Worm (Caenorhabditis elegans) whole organism, late embryonic: Measurements from ENCODE around the gene gpc-1.

ENCODE experiments used
- C08G9.2 ChIP-seq: sonication (generic microtip); optimal IDR thresholded peaks from 2 replicates; lab custom pipeline; 2016; ENCODE audit warnings: mild to moderate bottlenecking, missing genetic modification characterization, moderate library complexity, missing compliant biosample characterization
- C38D4.7 ChIP-seq: fragments of 200-800 bp; sonication (Bioruptor generic); optimal IDR thresholded peaks from 2 replicates; lab custom pipeline; 2018; ENCODE audit warnings: mild to moderate bottlenecking, missing genetic modification characterization, moderate library complexity, missing compliant biosample characterization
- F13H6.1 ChIP-seq: sonication (generic microtip); optimal IDR thresholded peaks from 2 replicates; lab custom pipeline; 2016; ENCODE audit warnings: missing genetic modification characterization, missing compliant biosample characterization
- K02D7.2 ChIP-seq: sonication (generic microtip); optimal IDR thresholded peaks from 2 replicates; lab custom pipeline; 2017; ENCODE audit warnings: mild to moderate bottlenecking, missing genetic modification characterization, missing compliant biosample characterization
- K09A11.1 ChIP-seq: sonication (generic microtip); optimal IDR thresholded peaks from 2 replicates; lab custom pipeline; 2017; ENCODE audit warnings: antibody characterized with exemption, mild to moderate bottlenecking, missing genetic modification characterization, missing compliant biosample characterization; ENCODE audit not compliant: insufficient read depth
- T23F11.4 ChIP-seq: fragments of 200-800 bp; sonication (Bioruptor generic); optimal IDR thresholded peaks from 2 replicates; lab custom pipeline; 2018; ENCODE audit warnings: mild to moderate bottlenecking, missing genetic modification characterization, missing compliant biosample characterization
- Y22D7AL.16 ChIP-seq: sonication (generic microtip); optimal IDR thresholded peaks from 2 replicates; lab custom pipeline; 2016; ENCODE audit warnings: missing genetic modification characterization, missing compliant biosample characterization
- ahr-1 ChIP-seq: sonication (generic microtip); optimal IDR thresholded peaks from 2 replicates; lab custom pipeline; 2016; ENCODE audit warnings: missing genetic modification characterization, missing compliant biosample characterization
- ceh-22 ChIP-seq: sonication (generic microtip); optimal IDR thresholded peaks from 2 replicates; lab custom pipeline; 2017; ENCODE audit warnings: missing biosample characterization, missing genetic modification characterization
- ceh-24 ChIP-seq: sonication (generic microtip); optimal IDR thresholded peaks from 2 replicates; lab custom pipeline; 2016; ENCODE audit warnings: mild to moderate bottlenecking, missing genetic modification characterization, missing compliant biosample characterization
- ceh-48 ChIP-seq: sonication (generic microtip); optimal IDR thresholded peaks from 2 replicates; lab custom pipeline; 2016; ENCODE audit warnings: missing genetic modification characterization, inconsistent platforms, missing compliant biosample characterization
- ceh-6 ChIP-seq: fragments of 200-800 bp; sonication (Bioruptor generic); optimal IDR thresholded peaks from 2 replicates; lab custom pipeline; 2018; ENCODE audit warnings: mild to moderate bottlenecking, missing genetic modification characterization, missing compliant biosample characterization
- ceh-9 ChIP-seq: sonication (generic microtip); optimal IDR thresholded peaks from 2 replicates; lab custom pipeline; 2016; ENCODE audit warnings: mild to moderate bottlenecking, missing genetic modification characterization, inconsistent platforms, missing compliant biosample characterization
- che-1 ChIP-seq: sonication (generic microtip); optimal IDR thresholded peaks from 2 replicates; lab custom pipeline; 2016; ENCODE audit warnings: mild to moderate bottlenecking, missing genetic modification characterization, missing compliant biosample characterization
- dve-1 ChIP-seq: sonication (generic microtip); optimal IDR thresholded peaks from 2 replicates; lab custom pipeline; 2017; ENCODE audit warnings: antibody characterized with exemption, mild to moderate bottlenecking, missing genetic modification characterization, missing compliant biosample characterization
- elt-2 ChIP-seq: sonication (generic microtip); optimal IDR thresholded peaks from 2 replicates; lab custom pipeline; 2016; ENCODE audit warnings: missing genetic modification reagents, missing genetic modification characterization, missing compliant biosample characterization
- ets-4 ChIP-seq: sonication (generic microtip); optimal IDR thresholded peaks from 2 replicates; lab custom pipeline; 2016; ENCODE audit warnings: missing genetic modification characterization, missing compliant biosample characterization
- fkh-10 ChIP-seq: fragments of 150-350 bp; optimal IDR thresholded peaks from 2 replicates; lab custom pipeline; 2014; ENCODE audit warnings: missing biosample characterization, missing genetic modification reagents, missing genetic modification characterization
- gmeb-2 ChIP-seq: sonication (generic microtip); optimal IDR thresholded peaks from 2 replicates; lab custom pipeline; 2016; ENCODE audit warnings: missing genetic modification characterization, inconsistent platforms, missing compliant biosample characterization
- hlh-15 ChIP-seq: sonication (generic microtip); optimal IDR thresholded peaks from 2 replicates; lab custom pipeline; 2016; ENCODE audit warnings: missing genetic modification characterization, missing compliant biosample characterization
- hlh-30 ChIP-seq: sonication (generic microtip); optimal IDR thresholded peaks from 2 replicates; lab custom pipeline; 2017; ENCODE audit warnings: antibody characterized with exemption, missing genetic modification characterization, missing compliant biosample characterization; ENCODE audit not compliant: insufficient read depth
- hlh-6 ChIP-seq: sonication (generic microtip); optimal IDR thresholded peaks from 2 replicates; lab custom pipeline; 2016; ENCODE audit warnings: missing genotype, missing genetic modification characterization, missing compliant biosample characterization
- hlh-8 ChIP-seq: sonication (generic microtip); optimal IDR thresholded peaks from 2 replicates; lab custom pipeline; 2016; ENCODE audit warnings: missing genotype, missing genetic modification characterization, missing compliant biosample characterization
- lim-6 ChIP-seq: sonication (generic microtip); optimal IDR thresholded peaks from 2 replicates; lab custom pipeline; 2016; ENCODE audit warnings: missing genetic modification characterization, missing compliant biosample characterization
- lin-11 ChIP-seq: fragments of 200-800 bp; sonication (Bioruptor generic); optimal IDR thresholded peaks from 2 replicates; lab custom pipeline; 2018; ENCODE audit warnings: mild to moderate bottlenecking, missing genetic modification characterization, missing compliant biosample characterization
- madf-2 ChIP-seq: sonication (generic microtip); optimal IDR thresholded peaks from 2 replicates; lab custom pipeline; 2017; ENCODE audit warnings: missing genetic modification characterization, missing compliant biosample characterization
- mec-3 ChIP-seq: sonication (generic microtip); optimal IDR thresholded peaks from 2 replicates; lab custom pipeline; 2016; ENCODE audit warnings: borderline replicate concordance, missing genetic modification characterization, missing compliant biosample characterization
- nhr-232 ChIP-seq: sonication (generic microtip); optimal IDR thresholded peaks from 2 replicates; lab custom pipeline; 2016; ENCODE audit warnings: missing genetic modification characterization, missing compliant biosample characterization
- odd-2 ChIP-seq: sonication (generic microtip); optimal IDR thresholded peaks from 2 replicates; lab custom pipeline; 2017; ENCODE audit warnings: antibody characterized with exemption, mild to moderate bottlenecking, missing genetic modification characterization, missing compliant biosample characterization
- pag-3 ChIP-seq: sonication (generic microtip); optimal IDR thresholded peaks from 2 replicates; lab custom pipeline; 2016; ENCODE audit warnings: missing compliant biosample characterization, missing genetic modification characterization, borderline replicate concordance
- pat-9 ChIP-seq: fragments of 200-800 bp; sonication (Bioruptor generic); optimal IDR thresholded peaks from 2 replicates; lab custom pipeline; 2018; ENCODE audit warnings: mild to moderate bottlenecking, missing genetic modification characterization, moderate library complexity, missing compliant biosample characterization
- sdc-2 ChIP-seq: sonication (generic microtip); optimal IDR thresholded peaks from 2 replicates; lab custom pipeline; 2016; ENCODE audit warnings: missing genotype, missing genetic modification characterization, missing compliant biosample characterization
- sox-2 ChIP-seq: fragments of 200-800 bp; sonication (Bioruptor generic); IDR thresholded peaks from 2 replicates; pipeline ENCODE4 v1.3.6; 2022; ENCODE audit warnings: missing genetic modification reagents, missing genetic modification characterization, missing compliant biosample characterization
- sox-4 ChIP-seq: sonication (generic microtip); optimal IDR thresholded peaks from 2 replicates; lab custom pipeline; 2017; ENCODE audit warnings: mild to moderate bottlenecking, missing genetic modification characterization, inconsistent platforms, missing compliant biosample characterization
- syd-9 ChIP-seq: sonication (generic microtip); optimal IDR thresholded peaks from 2 replicates; lab custom pipeline; 2016; ENCODE audit warnings: mild to moderate bottlenecking, missing genetic modification characterization, moderate library complexity, missing compliant biosample characterization
- tbx-7 ChIP-seq: sonication (generic microtip); optimal IDR thresholded peaks from 2 replicates; lab custom pipeline; 2016; ENCODE audit warnings: missing genotype, missing genetic modification characterization, missing compliant biosample characterization
- ttx-3 ChIP-seq: sonication (generic microtip); optimal IDR thresholded peaks from 2 replicates; lab custom pipeline; 2016; ENCODE audit warnings: missing genetic modification reagents, missing genetic modification characterization, missing compliant biosample characterization
- unc-3 ChIP-seq, 2 experiments: fragments of 200-800 bp in 1 of 2; sonication (Bioruptor generic) in 1 of 2; sonication (generic microtip) in 1 of 2; conservative IDR thresholded peaks in 1 of 2; optimal IDR thresholded peaks in 1 of 2; 2 replicates each; pipeline versions ENCODE4 v1.3.6 to Lab custom; 2016 to 2022; ENCODE audit warnings: missing compliant biosample characterization in 2 of 2, missing genetic modification characterization in 2 of 2, missing genetic modification reagents in 1 of 2
- unc-86 ChIP-seq: sonication (generic microtip); optimal IDR thresholded peaks from 2 replicates; lab custom pipeline; 2016; ENCODE audit warnings: missing genetic modification characterization, missing compliant biosample characterization
- zip-5 ChIP-seq: sonication (generic microtip); optimal IDR thresholded peaks from 2 replicates; lab custom pipeline; 2016; ENCODE audit warnings: missing genetic modification characterization, missing compliant biosample characterization
- ztf-16 ChIP-seq: sonication (generic microtip); optimal IDR thresholded peaks from 2 replicates; lab custom pipeline; 2017; ENCODE audit warnings: missing genetic modification characterization, missing compliant biosample characterization

Gene gpc-1

ce11 chrX:12843530-12843929 is 41.3 kb downstream of the gpc-1 start:
- peak; percentile 38 for TF ChIP-seq C38D4.7 (GFP tag; lab: Kevin White, UChicago)
- no peak for TF ChIP-seq madf-2 (tag; lab: Kevin White, UChicago)
- TF ChIP-seq C08G9.2 (tag; lab: Kevin White, UChicago), result peak; percentile 27
- peak; percentile 30 for TF ChIP-seq sdc-2 (tag; lab: Kevin White, UChicago)
- TF ChIP-seq hlh-15 (tag; lab: Kevin White, UChicago), result no peak
- TF ChIP-seq ahr-1 (tag; lab: Kevin White, UChicago), result no peak
- TF ChIP-seq ceh-6 (GFP tag; lab: Kevin White, UChicago), result peak; percentile 14
- TF ChIP-seq zip-5 (tag; lab: Kevin White, UChicago), result no peak
- TF ChIP-seq K02D7.2 (tag; lab: Kevin White, UChicago), result peak; percentile 11
- TF ChIP-seq hlh-6 (tag; lab: Kevin White, UChicago), result peak; percentile 50
- no peak for TF ChIP-seq sox-2
- TF ChIP-seq unc-3 (GFP tag; conservative IDR thresholded peaks at IDR 0.05; lab: Robert Waterston, UW), result 0 out of 2 replicates have a peak, but pooled peaks have one; percentile 16
- TF ChIP-seq unc-3 (tag; optimal IDR thresholded peaks at IDR 0.05; lab: Kevin White, UChicago), result no peak
- TF ChIP-seq fkh-10, result no peak
- no peak for TF ChIP-seq ets-4 (tag; lab: Kevin White, UChicago)
- TF ChIP-seq F13H6.1 (tag; lab: Kevin White, UChicago), result no peak
- TF ChIP-seq mec-3 (tag; lab: Kevin White, UChicago), result no peak
- peak; percentile 17 for TF ChIP-seq lin-11 (tag; lab: Kevin White, UChicago)
- no peak for TF ChIP-seq T23F11.4 (GFP tag; lab: Kevin White, UChicago)
- peak; percentile 31 for TF ChIP-seq gmeb-2
- TF ChIP-seq ceh-48 (tag; lab: Kevin White, UChicago), result no peak
- TF ChIP-seq tbx-7, result no peak
- TF ChIP-seq pag-3 (tag; lab: Kevin White, UChicago), result no peak
- TF ChIP-seq sox-4 (tag; lab: Kevin White, UChicago), result peak; percentile 9
- no peak for TF ChIP-seq ceh-24 (tag; lab: Kevin White, UChicago)
- TF ChIP-seq hlh-8 (tag; lab: Kevin White, UChicago), result no peak
- no peak for TF ChIP-seq dve-1
- TF ChIP-seq pat-9 (tag; lab: Kevin White, UChicago), result peak; percentile 47
- TF ChIP-seq odd-2, result no peak
- no peak for TF ChIP-seq ztf-16
- peak; percentile 5 for TF ChIP-seq hlh-30 (tag; lab: Kevin White, UChicago)
- peak; percentile 13 for TF ChIP-seq unc-86 (tag; lab: Kevin White, UChicago)
- TF ChIP-seq ceh-9, result no peak
- TF ChIP-seq Y22D7AL.16 (tag; lab: Kevin White, UChicago), result peak; percentile 20
- peak; percentile 59 for TF ChIP-seq elt-2 (tag; lab: Kevin White, UChicago)
- TF ChIP-seq nhr-232 (tag; lab: Kevin White, UChicago), result peak; percentile 33
- no peak for TF ChIP-seq ttx-3 (tag; lab: Kevin White, UChicago)

DNA sequence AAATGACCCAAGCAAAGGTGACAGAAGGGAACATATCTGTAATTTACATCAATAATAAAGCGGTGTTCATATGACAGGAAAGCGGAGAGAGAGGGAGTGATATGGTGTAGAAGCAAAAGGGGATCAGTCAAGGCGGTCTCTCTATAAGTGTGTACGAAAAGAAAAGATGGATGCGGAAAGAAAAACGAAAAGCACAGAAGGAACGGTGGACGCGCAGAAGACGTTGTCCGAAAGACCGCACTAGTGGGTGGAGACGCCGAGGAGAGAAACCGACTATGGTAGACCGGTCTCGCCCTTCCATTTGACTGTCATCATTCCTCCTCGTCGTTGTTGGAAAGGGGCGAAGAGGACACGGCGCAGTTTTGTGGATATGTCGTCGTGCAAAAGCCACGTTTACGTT is 41.8 kb downstream of the gpc-1 start, which contains the start of gene C52G5.2:
C52G5.2 (plus strand) TSS at position 301 of the 400 bp plus-strand sequence.
- TF ChIP-seq ztf-16 (no peak), lim-6 (no peak), ceh-22 (tag; lab: Kevin White, UChicago) (no peak), syd-9 (tag; lab: Kevin White, UChicago) (no peak), K09A11.1 (tag; lab: Kevin White, UChicago) (no peak), che-1 (tag; lab: Kevin White, UChicago) (no peak), sox-4 (tag; lab: Kevin White, UChicago) (no peak)
